Fruit fly (Drosophila melanogaster) whole organism, wandering third instar larva: ENCODE data around the gene CG15544.

Experiments
- CG9705 ChIP-seq: fragments of 200-800 bp; sonication (Bioruptor generic); optimal IDR thresholded peaks from 2 replicates; lab custom pipeline; 2018; ENCODE audit warnings: missing biosample characterization, mild to moderate bottlenecking, missing genetic modification characterization
- GATAd ChIP-seq: sonication (Bioruptor generic); optimal IDR thresholded peaks from 2 replicates; lab custom pipeline; 2016; ENCODE audit warnings: missing biosample characterization, missing genetic modification characterization
- Hr83 ChIP-seq: fragments of 200-300 bp; sonication (Bioruptor generic); optimal IDR thresholded peaks from 2 replicates; lab custom pipeline; 2016; ENCODE audit warnings: missing biosample characterization, mild to moderate bottlenecking, missing genetic modification characterization, moderate library complexity; ENCODE audit not compliant: poor library complexity, severe bottlenecking
- Mio ChIP-seq: sonication (Bioruptor generic); optimal IDR thresholded peaks from 2 replicates; lab custom pipeline; 2016; ENCODE audit warnings: missing biosample characterization, missing genetic modification characterization
- Vsx2 ChIP-seq: fragments of 200-300, 225-300 bp; sonication (Bioruptor generic); optimal IDR thresholded peaks from 2 replicates; lab custom pipeline; 2018; ENCODE audit warnings: missing biosample characterization, missing genetic modification characterization; ENCODE audit not compliant: partially characterized antibody
- br ChIP-seq: fragments of 200-800 bp; sonication (Bioruptor generic); optimal IDR thresholded peaks from 2 replicates; lab custom pipeline; 2016; ENCODE audit warnings: missing biosample characterization, missing genetic modification characterization
- brk ChIP-seq: fragments of 200-800 bp; sonication (Bioruptor generic); optimal IDR thresholded peaks from 2 replicates; lab custom pipeline; 2016; ENCODE audit warnings: missing biosample characterization, mild to moderate bottlenecking, missing genetic modification characterization
- ey ChIP-seq: fragments of 200-800 bp; sonication (Bioruptor generic); optimal IDR thresholded peaks from 2 replicates; lab custom pipeline; 2016; ENCODE audit warnings: missing biosample characterization, missing genetic modification characterization
- lola ChIP-seq: fragments of >200 bp; optimal IDR thresholded peaks from 2 replicates; lab custom pipeline; 2017; ENCODE audit warnings: missing biosample characterization, missing genetic modification characterization
- pan ChIP-seq: fragments of >200 bp; optimal IDR thresholded peaks from 2 replicates; lab custom pipeline; 2017
- psq ChIP-seq: fragments of 200-800 bp; sonication (Bioruptor generic); optimal IDR thresholded peaks from 3 replicates; lab custom pipeline; 2017; ENCODE audit warnings: missing biosample characterization, mild to moderate bottlenecking, missing genetic modification characterization, moderate library complexity
- tai ChIP-seq: sonication (Bioruptor generic); optimal IDR thresholded peaks from 2 replicates; lab custom pipeline; 2016; ENCODE audit warnings: missing biosample characterization, missing genetic modification characterization
- usp ChIP-seq: fragments of >200 bp; optimal IDR thresholded peaks from 2 replicates; lab custom pipeline; 2017; ENCODE audit warnings: missing biosample characterization, missing genetic modification characterization

DNA sequence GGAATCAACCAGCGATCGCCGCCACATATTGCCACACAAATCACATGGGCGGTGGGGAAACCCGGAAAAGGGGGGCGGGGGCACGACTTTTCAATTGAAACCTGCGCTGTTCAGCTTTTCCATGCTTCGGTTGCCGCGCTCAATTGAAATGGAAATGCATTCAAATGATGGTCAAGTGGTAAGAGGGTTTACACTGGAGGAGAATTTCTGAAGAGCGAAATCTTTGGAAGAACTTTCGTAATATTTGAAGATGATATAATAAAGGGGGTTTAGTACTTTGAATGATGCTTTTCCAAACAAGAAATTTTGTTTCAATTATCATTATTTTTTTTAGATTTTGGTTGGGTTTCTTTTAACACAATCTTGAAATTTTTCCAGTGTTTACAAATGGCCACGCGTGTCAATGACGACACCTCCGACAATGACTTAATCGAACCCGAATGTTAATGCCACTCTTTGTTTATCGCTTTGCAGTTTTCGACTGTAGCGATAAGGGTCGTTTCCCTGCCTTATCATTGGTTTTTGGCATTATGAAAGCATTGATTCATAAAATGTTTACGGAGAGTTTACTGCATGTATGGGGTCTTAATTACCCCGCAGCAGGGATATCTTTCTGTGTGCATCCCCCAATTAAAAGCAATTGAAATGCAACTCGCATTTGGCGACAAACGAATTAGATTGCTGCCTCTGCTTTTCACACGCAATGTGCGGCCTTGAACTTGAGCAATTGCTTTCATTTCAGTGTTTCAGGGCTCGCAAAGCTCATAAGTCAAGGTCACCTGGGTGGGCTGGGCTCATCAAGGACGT is 15.0 kb upstream of the CG15544 start:
- no peak for TF ChIP-seq lola (GFP tag; lab: Kevin White, UChicago)
- TF ChIP-seq GATAd (GFP tag; lab: Kevin White, UChicago) = no peak
- TF ChIP-seq ey = peak; percentile 59
- TF ChIP-seq Vsx2 (GFP tag; lab: Kevin White, UChicago) = no peak
- no peak for TF ChIP-seq pan (lab: Kevin White, UChicago)
- TF ChIP-seq Hr83 (GFP tag; lab: Kevin White, UChicago) = peak; percentile 34
- no peak for TF ChIP-seq CG9705 (GFP tag; lab: Kevin White, UChicago)
- TF ChIP-seq br = peak; percentile 37
- TF ChIP-seq usp (GFP tag; lab: Kevin White, UChicago) = no peak
- TF ChIP-seq psq (GFP tag; lab: Kevin White, UChicago) = peak; percentile 48
- no peak for TF ChIP-seq brk
- TF ChIP-seq tai (GFP tag; lab: Kevin White, UChicago) = peak; percentile 35
- no peak for TF ChIP-seq Mio
